Worm (Caenorhabditis elegans) whole organism, L2 larva: Measurements from ENCODE around the gene disl-2.

Experiments
- Y55F3AM.14 ChIP-seq: fragments of 200-800 bp; sonication (Bioruptor generic); optimal IDR thresholded peaks from 2 replicates; lab custom pipeline; 2018; ENCODE audit warnings: mild to moderate bottlenecking, missing genetic modification characterization, missing compliant biosample characterization
- ama-1 ChIP-seq: fragments of 150-350 bp; optimal IDR thresholded peaks from 2 replicates; lab custom pipeline; 2018; ENCODE audit warnings: inconsistent platforms
- ceh-16 ChIP-seq: fragments of 150-350 bp; optimal IDR thresholded peaks from 2 replicates; lab custom pipeline; 2014; ENCODE audit warnings: missing biosample characterization, missing genetic modification characterization
- dmd-4 ChIP-seq: sonication (generic microtip); optimal IDR thresholded peaks from 2 replicates; lab custom pipeline; 2017; ENCODE audit warnings: missing biosample characterization, missing genetic modification characterization
- elt-1 ChIP-seq: fragments of 150-350 bp; optimal IDR thresholded peaks from 2 replicates; lab custom pipeline; 2014; ENCODE audit warnings: missing biosample characterization, missing genetic modification characterization
- elt-3 ChIP-seq: sonication (generic microtip); optimal IDR thresholded peaks from 2 replicates; lab custom pipeline; 2017; ENCODE audit warnings: missing biosample characterization, missing genetic modification characterization
- lin-13 ChIP-seq: fragments of 150-350 bp; optimal IDR thresholded peaks from 2 replicates; lab custom pipeline; 2014; ENCODE audit warnings: missing biosample characterization, missing genetic modification reagents, missing genetic modification characterization
- nhr-10 ChIP-seq: sonication (generic microtip); optimal IDR thresholded peaks from 2 replicates; lab custom pipeline; 2017; ENCODE audit warnings: missing biosample characterization, missing genetic modification characterization
- unc-39 ChIP-seq: fragments of 150-350 bp; optimal IDR thresholded peaks from 2 replicates; lab custom pipeline; 2014; ENCODE audit warnings: missing biosample characterization, missing genetic modification characterization
- unc-62 ChIP-seq: fragments of 150-350 bp; optimal IDR thresholded peaks from 2 replicates; lab custom pipeline; 2014; ENCODE audit warnings: missing biosample characterization, missing genetic modification reagents, missing genetic modification characterization

DNA sequence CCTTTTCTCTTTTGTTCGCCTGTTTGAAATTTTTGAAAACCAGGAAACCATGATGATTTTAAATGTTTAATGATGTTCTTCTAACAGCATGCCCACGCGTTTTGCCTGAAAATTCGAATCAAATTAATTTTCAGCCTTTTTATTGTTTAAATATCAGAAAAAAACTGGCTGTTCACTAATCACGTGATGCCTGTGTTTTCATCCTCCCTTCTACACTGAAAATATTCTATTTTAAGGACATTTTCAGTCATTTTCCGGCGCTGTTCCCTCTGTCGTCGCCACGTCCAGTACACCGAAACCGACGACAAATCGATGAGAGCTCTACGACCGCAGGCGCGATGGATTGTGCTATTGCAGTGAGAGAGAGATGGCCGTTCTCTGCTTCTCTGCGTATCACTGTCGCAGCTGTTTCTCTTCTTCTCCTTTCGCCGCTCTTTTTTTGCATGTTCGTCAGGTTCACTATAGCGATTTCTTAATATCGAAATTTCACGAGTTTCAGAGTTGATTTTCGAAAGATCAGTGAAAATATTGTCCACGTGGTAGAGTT lies 6.9 kb downstream of the disl-2 start, which contains the start of gene F48E8.8:
- TF ChIP-seq ceh-16 (tag; lab: Kevin White, UChicago) (no peak), unc-62 (GFP tag; lab: Kevin White, UChicago) (no peak), elt-1 (tag; lab: Kevin White, UChicago) (no peak), unc-39 (tag; lab: Kevin White, UChicago) (no peak), lin-13 (GFP tag; lab: Kevin White, UChicago) (peak; percentile 18), ama-1 (lab: Kevin White, UChicago) (no peak), Y55F3AM.14 (GFP tag; lab: Kevin White, UChicago) (no peak), dmd-4 (tag; lab: Kevin White, UChicago) (no peak), nhr-10 (tag; lab: Kevin White, UChicago) (no peak), elt-3 (tag; lab: Kevin White, UChicago) (no peak)
